Worm (Caenorhabditis elegans): ENCODE results near the gene F14B8.6.

The F14B8.6 gene

DNA sequence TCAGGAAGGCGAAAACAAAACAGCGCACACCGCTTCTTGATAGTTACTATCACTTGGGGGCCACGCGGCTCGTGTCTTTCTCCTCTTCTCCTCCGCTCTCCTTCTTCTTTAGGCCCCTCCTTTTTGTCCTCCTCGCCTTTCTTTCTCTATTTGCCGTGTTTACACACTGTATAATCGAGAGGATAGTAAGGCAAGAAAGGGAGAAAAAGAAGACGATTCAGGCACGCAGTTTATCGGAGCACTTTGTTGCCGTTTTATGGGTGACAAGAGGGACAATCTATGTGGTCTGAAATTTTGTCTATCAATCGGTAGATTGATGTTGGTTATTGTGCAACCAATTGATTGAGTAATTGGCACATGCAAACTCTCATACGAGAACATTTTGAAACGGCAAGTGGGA is at the start of gene F14B8.6:
TSS of gene F14B8.6 (minus strand) at position 292 of the 400 bp plus-strand sequence.
- TF ChIP-seq T22C8.4 (GFP tag; IDR thresholded peaks at IDR 0.05) (no peak), cog-1 (tag; optimal IDR thresholded peaks at IDR 0.05) (no peak), med-1 (GFP tag; optimal IDR thresholded peaks at IDR 0.05; ENCODE audit: insufficient read depth) (no peak), tab-1 (GFP tag; IDR thresholded peaks at IDR 0.05) (no peak), ztf-23 (GFP tag; IDR thresholded peaks at IDR 0.05) (no peak), ztf-29 (GFP tag; IDR thresholded peaks at IDR 0.05) (no peak), klf-2 (GFP tag; conservative IDR thresholded peaks at IDR 0.05) (no peak), ref-1 (GFP tag; conservative IDR thresholded peaks at IDR 0.05) (no peak), flt-1 (GFP tag; IDR thresholded peaks at IDR 0.05) (no peak)

DNA sequence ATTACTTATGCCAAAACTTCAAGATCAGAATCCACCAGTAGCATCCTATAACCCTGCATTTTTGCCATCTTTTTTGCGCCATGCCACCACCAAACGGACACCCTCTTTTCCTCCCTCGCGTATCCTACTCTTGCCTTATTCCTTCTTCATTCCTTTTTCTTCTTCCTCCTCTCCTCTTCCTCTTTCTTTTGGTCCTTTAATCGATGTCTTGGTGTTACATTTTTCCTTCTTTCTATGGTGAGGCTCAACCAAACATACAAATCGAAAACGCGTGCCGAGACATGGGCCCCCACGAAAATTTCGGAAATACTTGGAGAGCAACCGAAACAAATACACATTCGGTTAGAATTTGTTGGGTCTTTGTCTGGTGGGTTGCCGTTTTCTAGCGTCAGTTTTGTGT is 39.1 kb upstream of the F14B8.6 start:
- TF ChIP-seq flt-1 (GFP tag; IDR thresholded peaks at IDR 0.05): no peak
- no peak for TF ChIP-seq ztf-23 (GFP tag; IDR thresholded peaks at IDR 0.05)
- TF ChIP-seq med-1 (GFP tag; optimal IDR thresholded peaks at IDR 0.05; ENCODE audit: insufficient read depth): no peak

DNA sequence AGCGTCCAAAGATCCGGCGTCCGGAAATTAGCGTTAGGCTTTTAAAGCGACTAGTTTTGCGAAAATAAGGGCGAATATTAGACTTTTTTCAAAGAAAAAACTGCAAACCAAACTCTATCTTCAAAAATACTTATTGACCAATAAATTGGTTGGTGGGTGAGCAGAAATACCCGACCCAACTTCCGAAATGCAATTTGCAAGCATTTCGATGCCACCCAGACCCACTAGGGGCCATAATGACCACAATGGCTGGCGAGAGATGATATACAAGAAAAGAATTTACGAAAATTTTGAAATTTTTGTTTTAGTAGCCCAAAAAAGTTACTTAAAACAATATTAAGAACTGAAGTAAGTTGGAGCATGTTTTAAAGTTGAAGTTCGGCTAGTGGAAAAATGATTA is 37.9 kb upstream of the F14B8.6 start:
- TF ChIP-seq ztf-23 (GFP tag; IDR thresholded peaks at IDR 0.05): no peak
- TF ChIP-seq klf-2 (GFP tag; conservative IDR thresholded peaks at IDR 0.05): no peak
- TF ChIP-seq T22C8.4 (GFP tag; IDR thresholded peaks at IDR 0.05): no peak
- TF ChIP-seq ztf-29 (GFP tag; IDR thresholded peaks at IDR 0.05): no peak
- no peak for TF ChIP-seq ref-1 (GFP tag; conservative IDR thresholded peaks at IDR 0.05)
- TF ChIP-seq med-1 (GFP tag; optimal IDR thresholded peaks at IDR 0.05; ENCODE audit: insufficient read depth): no peak
- no peak for TF ChIP-seq tab-1 (GFP tag; IDR thresholded peaks at IDR 0.05)

DNA sequence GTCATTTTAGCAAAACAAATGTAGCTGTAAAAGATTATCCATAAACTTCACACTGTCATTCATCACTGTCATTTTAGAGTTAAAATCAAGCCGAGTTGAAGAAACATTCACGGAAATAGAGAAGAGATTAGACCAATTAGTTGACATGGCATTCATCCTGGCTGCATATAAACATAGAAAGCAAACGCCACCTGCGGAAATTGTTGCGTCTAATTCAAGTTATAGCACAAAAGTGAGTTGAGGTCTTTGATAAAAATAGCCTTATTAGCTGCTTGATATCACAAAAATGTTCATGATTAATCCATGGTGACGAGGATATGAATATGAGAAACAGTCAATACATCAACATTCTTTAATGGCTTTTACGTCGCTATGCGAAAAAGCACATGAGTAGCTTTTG is 36.3 kb upstream of the F14B8.6 start:
- no peak for TF ChIP-seq ztf-23 (GFP tag; IDR thresholded peaks at IDR 0.05)
- TF ChIP-seq ztf-29 (GFP tag; IDR thresholded peaks at IDR 0.05): no peak
- no peak for TF ChIP-seq klf-2 (GFP tag; conservative IDR thresholded peaks at IDR 0.05)
- TF ChIP-seq med-1 (GFP tag; optimal IDR thresholded peaks at IDR 0.05; ENCODE audit: insufficient read depth): no peak
- TF ChIP-seq ref-1 (GFP tag; conservative IDR thresholded peaks at IDR 0.05): no peak
- TF ChIP-seq T22C8.4 (GFP tag; IDR thresholded peaks at IDR 0.05): no peak
- TF ChIP-seq flt-1 (GFP tag; IDR thresholded peaks at IDR 0.05): no peak
- no peak for TF ChIP-seq cog-1 (tag; optimal IDR thresholded peaks at IDR 0.05)
- TF ChIP-seq tab-1 (GFP tag; IDR thresholded peaks at IDR 0.05): no peak

DNA sequence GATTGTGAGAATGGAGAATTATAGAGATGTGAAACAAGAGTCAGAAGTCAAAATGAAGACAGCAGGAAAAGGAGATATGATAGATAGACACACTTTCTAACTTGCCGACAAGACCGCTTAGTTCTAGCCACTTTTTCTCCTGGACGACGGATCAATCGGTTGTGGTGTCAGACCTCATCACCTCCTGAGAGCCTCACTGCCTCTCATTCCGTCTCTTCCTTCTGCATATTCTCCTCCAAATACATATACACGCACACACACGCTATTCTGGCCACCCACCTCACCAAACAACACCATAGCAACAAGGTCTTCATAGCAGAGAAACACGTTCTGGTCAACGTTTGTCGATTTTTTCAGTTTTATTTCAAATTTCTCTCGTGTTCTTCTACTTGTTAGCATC is 34.8 kb upstream of the F14B8.6 start, which contains the start of gene F01E11.3:
TSS of gene F01E11.3 (plus strand) at position 301 of the 400 bp plus-strand sequence.
- TF ChIP-seq cog-1 (tag; optimal IDR thresholded peaks at IDR 0.05) (no peak), klf-2 (GFP tag; conservative IDR thresholded peaks at IDR 0.05) (no peak), med-1 (GFP tag; optimal IDR thresholded peaks at IDR 0.05; ENCODE audit: insufficient read depth) (no peak), ztf-29 (GFP tag; IDR thresholded peaks at IDR 0.05) (no peak), ztf-23 (GFP tag; IDR thresholded peaks at IDR 0.05) (no peak), tab-1 (GFP tag; IDR thresholded peaks at IDR 0.05) (no peak), ref-1 (GFP tag; conservative IDR thresholded peaks at IDR 0.05) (no peak), flt-1 (GFP tag; IDR thresholded peaks at IDR 0.05) (no peak), T22C8.4 (GFP tag; IDR thresholded peaks at IDR 0.05) (no peak)

DNA sequence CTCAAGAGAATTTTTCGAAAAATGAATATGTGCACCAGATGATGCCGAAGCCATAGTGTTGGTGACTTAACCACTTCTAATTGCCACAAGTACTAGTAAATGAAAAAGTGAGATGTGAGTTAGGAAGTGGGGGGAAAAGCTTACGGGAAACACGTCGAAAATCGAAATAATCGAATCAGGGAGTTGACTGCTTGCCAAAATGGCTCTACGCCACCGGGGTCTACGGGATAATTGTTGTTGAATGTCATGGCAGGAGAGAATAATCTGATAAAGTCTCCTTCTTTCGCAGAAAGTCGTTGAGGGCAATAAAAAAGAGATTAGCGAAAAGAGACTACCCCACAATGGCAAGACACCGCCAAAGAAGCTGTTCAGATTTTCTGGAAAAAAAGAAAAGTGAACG is 31.6 kb upstream of the F14B8.6 start:
- TF ChIP-seq ztf-23 (GFP tag; IDR thresholded peaks at IDR 0.05) (no peak), T22C8.4 (GFP tag; IDR thresholded peaks at IDR 0.05) (no peak), ztf-29 (GFP tag; IDR thresholded peaks at IDR 0.05) (no peak)

DNA sequence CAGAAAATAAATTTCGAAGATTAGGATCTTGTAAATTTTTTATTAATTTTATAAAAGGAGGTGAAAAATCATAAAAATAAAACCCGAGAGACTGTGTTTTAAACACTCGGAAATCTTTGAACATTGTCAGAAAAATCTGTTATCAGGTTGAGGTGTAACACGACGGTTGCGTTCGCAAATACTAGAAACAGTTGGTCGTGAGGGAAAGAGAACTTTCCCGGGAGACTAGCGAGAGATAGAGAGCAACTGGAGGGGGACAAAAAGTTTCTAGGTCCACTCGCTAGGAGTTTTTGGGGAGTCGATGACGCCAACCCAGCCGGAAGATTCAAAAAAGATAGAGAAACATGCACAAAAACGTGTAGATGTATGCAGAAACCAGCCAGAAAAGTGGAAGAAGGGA is 30.1 kb upstream of the F14B8.6 start:
- TF ChIP-seq ref-1 (GFP tag; conservative IDR thresholded peaks at IDR 0.05) (no peak), tab-1 (GFP tag; IDR thresholded peaks at IDR 0.05) (no peak), flt-1 (GFP tag; IDR thresholded peaks at IDR 0.05) (no peak), klf-2 (GFP tag; conservative IDR thresholded peaks at IDR 0.05) (no peak), T22C8.4 (GFP tag; IDR thresholded peaks at IDR 0.05) (no peak), ztf-29 (GFP tag; IDR thresholded peaks at IDR 0.05) (no peak), med-1 (GFP tag; optimal IDR thresholded peaks at IDR 0.05; ENCODE audit: insufficient read depth) (no peak), ztf-23 (GFP tag; IDR thresholded peaks at IDR 0.05) (no peak), cog-1 (tag; optimal IDR thresholded peaks at IDR 0.05) (no peak)

DNA sequence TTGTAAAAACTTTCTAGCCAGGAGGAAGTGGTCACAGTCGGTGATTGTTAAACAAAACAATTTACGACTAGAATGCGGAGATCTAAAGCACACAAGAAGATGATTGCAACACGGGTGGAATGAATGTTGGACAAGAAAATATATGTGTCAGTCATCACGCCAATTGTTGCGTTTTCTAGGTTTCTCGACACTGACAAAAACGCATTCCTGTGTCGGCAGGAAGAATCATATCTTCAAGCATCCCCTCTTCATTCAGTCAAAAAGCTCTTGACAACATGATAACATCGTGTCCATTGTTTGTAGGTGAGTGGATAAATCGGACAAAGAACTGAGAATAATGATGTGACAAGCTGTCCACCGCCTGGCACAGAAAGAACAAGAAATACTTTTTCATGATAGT is 27.3 kb upstream of the F14B8.6 start:
- TF ChIP-seq ref-1 (GFP tag; conservative IDR thresholded peaks at IDR 0.05): no peak
- peak; percentile 16 for TF ChIP-seq cog-1 (tag; optimal IDR thresholded peaks at IDR 0.05)

DNA sequence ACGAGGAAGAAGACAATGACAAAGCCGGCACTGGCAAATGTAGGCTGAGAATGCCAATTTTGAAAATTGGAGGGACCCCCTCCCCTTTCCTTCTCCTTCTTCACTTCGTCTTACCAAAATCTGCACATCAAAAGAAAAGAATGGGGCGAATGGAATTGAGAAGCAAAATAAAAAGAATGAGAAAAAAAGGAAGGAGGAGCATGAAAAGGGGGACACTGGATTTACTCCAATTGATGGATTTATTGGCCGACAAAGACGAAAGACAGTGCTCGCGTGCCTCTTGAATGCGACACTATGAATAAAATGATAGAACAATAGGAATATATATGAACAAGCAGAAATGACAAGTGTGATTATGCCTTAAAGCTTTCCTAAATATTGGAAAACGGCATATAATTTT is 26.7 kb upstream of the F14B8.6 start:
- TF ChIP-seq ztf-23 (GFP tag; IDR thresholded peaks at IDR 0.05): peak; percentile 44; the same call in 1 of the 2 replicates
- TF ChIP-seq med-1 (GFP tag; optimal IDR thresholded peaks at IDR 0.05; ENCODE audit: insufficient read depth): no peak

DNA sequence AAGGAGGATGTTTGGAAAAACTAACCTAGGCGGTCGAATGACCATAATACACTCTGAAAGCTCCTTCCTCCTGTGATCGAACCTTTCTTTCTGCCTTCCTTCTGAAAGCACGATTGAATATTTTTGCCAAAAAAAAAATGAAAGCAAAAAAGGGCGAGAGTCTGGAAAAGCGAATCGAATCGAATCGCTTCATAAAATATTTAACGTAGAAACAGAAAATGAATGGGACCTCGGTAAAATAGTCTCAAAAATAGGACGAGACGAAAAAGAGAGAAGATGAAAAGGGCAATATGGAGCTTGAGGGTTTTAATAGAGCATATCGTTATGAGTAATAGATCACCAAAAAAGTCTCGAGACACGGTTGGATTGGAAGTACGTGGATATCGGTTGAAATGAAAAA is 24.1 kb upstream of the F14B8.6 start, which contains the start of gene inx-1:
TSS of gene inx-1 (minus strand) at position 101 of the 400 bp plus-strand sequence.
- no peak for TF ChIP-seq ztf-29 (GFP tag; IDR thresholded peaks at IDR 0.05)

DNA sequence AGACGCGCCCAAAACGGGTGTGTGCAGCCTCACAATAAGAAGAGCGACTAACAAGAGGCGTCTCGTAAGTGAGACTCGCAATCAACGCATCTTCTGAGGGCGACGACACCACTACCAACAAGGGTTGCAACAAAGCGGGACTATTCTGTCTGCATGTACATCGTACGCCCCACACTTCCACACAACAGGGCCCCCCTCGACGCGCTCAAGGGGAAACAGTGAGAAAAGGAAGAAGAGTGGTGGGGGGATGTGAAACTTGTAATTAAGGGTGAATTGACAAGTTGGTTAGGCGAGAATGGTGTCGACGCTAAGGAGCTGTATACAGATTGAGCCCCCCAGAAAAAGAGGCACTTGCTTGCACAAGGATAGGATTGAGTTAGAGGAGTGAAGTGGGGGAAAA is 21.1 kb upstream of the F14B8.6 start:
- TF ChIP-seq cog-1 (tag; optimal IDR thresholded peaks at IDR 0.05) (no peak), tab-1 (GFP tag; IDR thresholded peaks at IDR 0.05) (no peak), flt-1 (GFP tag; IDR thresholded peaks at IDR 0.05) (0 out of 2 replicates have a peak, but pooled peaks have one; percentile 21), ztf-23 (GFP tag; IDR thresholded peaks at IDR 0.05) (0 out of 2 replicates have a peak, but pooled peaks have one; percentile 62), ref-1 (GFP tag; conservative IDR thresholded peaks at IDR 0.05) (no peak), ztf-29 (GFP tag; IDR thresholded peaks at IDR 0.05) (no peak), med-1 (GFP tag; optimal IDR thresholded peaks at IDR 0.05; ENCODE audit: insufficient read depth) (no peak), klf-2 (GFP tag; conservative IDR thresholded peaks at IDR 0.05) (0 out of 2 replicates have a peak, but pooled peaks have one; percentile 8), T22C8.4 (GFP tag; IDR thresholded peaks at IDR 0.05) (no peak)

All from whole organism, midembryonic.